Worm (Caenorhabditis elegans): ENCODE results near the gene T06C12.9.

T06C12.9 gene

DNA sequence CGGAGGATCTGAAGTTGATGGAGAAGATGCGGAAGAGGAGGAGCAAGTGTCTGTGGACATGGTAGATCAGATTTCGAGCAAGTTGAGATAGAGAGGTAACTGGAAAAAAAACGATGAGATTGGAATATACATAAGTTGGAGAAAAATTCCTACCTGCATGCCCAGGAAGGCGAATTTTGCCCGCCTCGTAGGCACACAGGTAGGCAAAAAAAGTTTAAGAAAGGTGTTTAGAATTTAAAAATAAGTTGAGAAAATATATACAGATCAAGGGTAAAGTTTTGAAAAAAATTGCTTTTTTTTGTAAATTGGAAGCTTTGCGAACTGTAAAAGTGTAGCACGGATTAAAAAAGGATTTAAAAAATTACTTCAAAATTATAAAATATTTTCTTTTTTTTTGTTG, 6.4 kb downstream of the T06C12.9 start, which contains the start of gene nhr-84:
Gene nhr-84, minus strand, starts transcription at position 101 of the 400 bp plus-strand sequence.
- TF ChIP-seq lin-38 (GFP tag; IDR thresholded peaks at IDR 0.05) = no peak
- TF ChIP-seq nhr-11 (tag; optimal IDR thresholded peaks at IDR 0.05) = no peak
- TF ChIP-seq Y75B8A.6 (GFP tag; IDR thresholded peaks at IDR 0.05) = no peak
- no peak for TF ChIP-seq F10B5.3 (tag; optimal IDR thresholded peaks at IDR 0.05)
- TF ChIP-seq Y48G9A.11 (GFP tag; IDR thresholded peaks at IDR 0.05) = no peak
- no peak for TF ChIP-seq daf-16 (GFP tag; optimal IDR thresholded peaks at IDR 0.05)
- TF ChIP-seq daf-16 (tag; optimal IDR thresholded peaks at IDR 0.05) = no peak

DNA sequence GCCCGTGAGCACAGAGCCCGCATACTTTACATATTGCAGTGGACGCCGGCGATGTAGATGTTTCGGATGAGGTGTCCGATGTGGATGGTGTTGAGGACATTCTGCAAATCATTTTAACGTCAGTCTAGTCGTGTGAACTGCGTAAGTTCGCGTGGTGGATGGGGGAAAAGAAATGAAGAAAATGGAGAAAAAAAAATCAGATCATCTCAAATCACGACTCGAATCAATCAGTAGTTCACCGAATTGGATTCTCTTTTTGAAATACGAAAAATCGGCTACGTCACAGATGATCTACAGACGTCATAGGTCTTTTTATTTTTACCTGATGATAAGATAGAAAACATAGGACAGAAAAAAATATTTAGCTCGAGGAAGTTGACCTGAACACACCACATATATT, 9.6 kb downstream of the T06C12.9 start, which contains the start of gene nhr-102:
Gene nhr-102, minus strand, starts transcription at position 101 of the 400 bp plus-strand sequence.
- TF ChIP-seq T26A8.4 (GFP tag; IDR thresholded peaks at IDR 0.05) = 0 out of 2 replicates have a peak, but pooled peaks have one; percentile 26
- no peak for TF ChIP-seq lim-7 (GFP tag; IDR thresholded peaks at IDR 0.05)
- no peak for TF ChIP-seq hmg-1.1 (GFP tag; IDR thresholded peaks at IDR 0.05)
- no peak for TF ChIP-seq lin-29 (GFP tag; IDR thresholded peaks at IDR 0.05)
- no peak for TF ChIP-seq jun-1 (tag; optimal IDR thresholded peaks at IDR 0.05)
- peak; percentile 2 for TF ChIP-seq dve-1 (tag; optimal IDR thresholded peaks at IDR 0.05; ENCODE audit: insufficient read depth)
- TF ChIP-seq ceh-82 (tag; optimal IDR thresholded peaks at IDR 0.05) = no peak
- TF ChIP-seq nhr-6 (tag; optimal IDR thresholded peaks at IDR 0.05) = no peak

DNA sequence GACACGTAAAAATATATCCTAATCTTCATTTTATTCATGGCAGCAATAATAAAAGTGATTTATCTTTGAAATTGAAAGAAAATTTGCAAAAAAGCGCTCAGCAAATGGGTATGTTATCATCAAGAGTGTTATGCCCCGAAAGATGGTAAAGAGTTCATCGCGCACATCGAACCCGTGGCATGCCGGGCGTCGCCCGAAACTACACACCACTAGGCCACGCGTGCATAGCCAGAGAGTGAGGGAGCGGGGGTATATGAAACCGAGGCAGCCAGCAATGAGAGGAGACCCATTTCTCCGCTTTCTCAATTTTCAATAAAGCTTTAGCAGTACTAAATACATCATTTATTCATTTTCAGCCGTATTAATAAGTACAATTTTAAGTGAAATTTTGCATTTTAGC, 12.1 kb downstream of the T06C12.9 start:
- TF ChIP-seq arid-1 (GFP tag; conservative IDR thresholded peaks at IDR 0.05) (peak; percentile 97), nhr-237 (tag; optimal IDR thresholded peaks at IDR 0.05) (no peak), ceh-28 (tag; optimal IDR thresholded peaks at IDR 0.05) (no peak), ztf-11 (tag; optimal IDR thresholded peaks at IDR 0.05) (no peak), F37D6.2 (tag; optimal IDR thresholded peaks at IDR 0.05) (peak; percentile 59), snpc-1.2 (GFP tag; IDR thresholded peaks at IDR 0.05) (peak; percentile 92), F49E8.2 (tag; optimal IDR thresholded peaks at IDR 0.05; ENCODE audit: borderline replicate concordance) (peak; percentile 89), fkh-10 (GFP tag; optimal IDR thresholded peaks at IDR 0.05) (no peak), nhr-111 (GFP tag; optimal IDR thresholded peaks at IDR 0.05) (peak; percentile 97), mxl-3 (GFP tag; optimal IDR thresholded peaks at IDR 0.05) (peak; percentile 89), mdl-1 (tag; optimal IDR thresholded peaks at IDR 0.05) (peak in 1 of 2 experiments; percentile 2), tag-97 (GFP tag; IDR thresholded peaks at IDR 0.05) (0 out of 2 replicates have a peak, but pooled peaks have one; percentile 45), unc-62 (GFP tag; optimal IDR thresholded peaks at IDR 0.05 in 1 of 2) (no peak), unc-62 (tag; optimal IDR thresholded peaks at IDR 0.05) (peak; percentile 54), cey-2 (tag; optimal IDR thresholded peaks at IDR 0.05; ENCODE audit: borderline replicate concordance, insufficient read depth) (no peak), ZK546.5 (tag; optimal IDR thresholded peaks at IDR 0.05) (no peak), nhr-41 (GFP tag; IDR thresholded peaks at IDR 0.05) (peak; percentile 95), Y105C5A.15 (GFP tag; IDR thresholded peaks at IDR 0.05) (peak; percentile 97), ztf-7 (tag; optimal IDR thresholded peaks at IDR 0.05) (peak; percentile 80), attf-4 (tag; optimal IDR thresholded peaks at IDR 0.05) (no peak), unc-130 (GFP tag; optimal IDR thresholded peaks at IDR 0.05) (peak; percentile 84), php-3 (GFP tag; IDR thresholded peaks at IDR 0.05) (peak; percentile 91), spr-3 (GFP tag; optimal IDR thresholded peaks at IDR 0.05) (peak; percentile 91), T26A8.4 (GFP tag; IDR thresholded peaks at IDR 0.05) (peak; percentile 94), zfp-3 (GFP tag; conservative IDR thresholded peaks at IDR 0.05) (peak; percentile 77), pha-4 (GFP tag; IDR thresholded peaks at IDR 0.05) (peak; percentile 97), pha-4 (tag; optimal IDR thresholded peaks at IDR 0.05) (no peak), snpc-4 (tag; optimal IDR thresholded peaks at IDR 0.05) (peak; percentile 10), lin-39 (tag; optimal IDR thresholded peaks at IDR 0.05) (no peak), ceh-32 (tag; optimal IDR thresholded peaks at IDR 0.05; ENCODE audit: poor library complexity) (peak; percentile 72), unc-39 (tag; optimal IDR thresholded peaks at IDR 0.05) (no peak), nhr-6 (tag; optimal IDR thresholded peaks at IDR 0.05) (peak; percentile 14), F26F4.8 (GFP tag; conservative IDR thresholded peaks at IDR 0.05) (peak; percentile 98), zip-2 (tag; optimal IDR thresholded peaks at IDR 0.05) (peak; percentile 41), hlh-30 (tag; optimal IDR thresholded peaks at IDR 0.05; ENCODE audit: insufficient read depth) (peak; percentile 78), daf-12 (tag; optimal IDR thresholded peaks at IDR 0.05) (no peak)

Measured in whole organism, L4 larva.